Worm (Caenorhabditis elegans): ENCODE measurements around the gene hach-1.

DNA sequence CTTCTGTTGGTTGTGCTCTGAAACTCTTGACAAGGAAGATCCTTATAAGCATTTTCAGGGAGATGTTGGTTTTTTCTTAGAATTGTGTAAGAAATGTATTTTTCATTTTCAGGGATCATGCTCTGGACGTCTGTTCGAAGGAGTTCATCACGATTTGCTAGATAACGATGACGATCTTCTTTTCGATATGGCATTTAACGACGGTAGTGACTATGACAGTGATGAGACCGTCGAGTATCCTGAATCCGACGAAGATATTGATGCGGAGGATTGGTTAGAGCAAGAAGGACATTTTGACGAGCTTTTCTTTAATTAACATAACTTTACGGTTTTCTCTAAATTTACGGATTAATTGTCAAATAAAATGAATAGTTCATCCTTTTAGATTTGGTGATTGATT is 33.5 kb downstream of the hach-1 start:
- no peak for TF ChIP-seq him-1 (tag; optimal IDR thresholded peaks at IDR 0.05)
- no peak for TF ChIP-seq W03F9.2 (tag; optimal IDR thresholded peaks at IDR 0.05)
- no peak for TF ChIP-seq dao-5 (tag; optimal IDR thresholded peaks at IDR 0.05)
